Worm (Caenorhabditis elegans): ENCODE data around the gene K08C7.6.

DNA sequence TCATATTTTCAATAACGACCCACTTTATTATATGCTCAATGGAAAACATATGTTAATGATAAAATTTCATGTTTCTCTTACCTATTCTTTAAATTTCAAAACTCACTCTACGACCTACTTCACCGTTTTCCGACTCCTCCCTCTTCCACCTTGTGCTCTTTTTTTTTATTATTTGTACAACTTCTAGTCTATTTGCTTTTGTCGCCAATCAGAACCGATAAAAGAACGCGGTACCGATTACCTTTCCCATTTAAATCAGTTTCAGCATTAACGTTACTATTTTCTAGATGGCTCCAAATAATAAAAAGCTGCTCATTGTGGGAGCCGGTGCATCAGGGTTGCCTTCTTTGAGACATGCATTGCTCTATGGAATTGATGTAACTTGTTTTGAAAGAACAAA is 23.9 kb downstream of the K08C7.6 start, which contains the start of gene fmo-1:
- TF ChIP-seq ztf-23 (GFP tag; IDR thresholded peaks at IDR 0.05) (no peak), flt-1 (GFP tag; IDR thresholded peaks at IDR 0.05) (no peak)
